Worm (Caenorhabditis elegans): ENCODE results near the gene unc-116.
"Not testable (repeated sequence)": the region's sequence is repeated elsewhere in the genome, so short reads cannot be mapped to it uniquely, and the experiment has no call there.

DNA sequence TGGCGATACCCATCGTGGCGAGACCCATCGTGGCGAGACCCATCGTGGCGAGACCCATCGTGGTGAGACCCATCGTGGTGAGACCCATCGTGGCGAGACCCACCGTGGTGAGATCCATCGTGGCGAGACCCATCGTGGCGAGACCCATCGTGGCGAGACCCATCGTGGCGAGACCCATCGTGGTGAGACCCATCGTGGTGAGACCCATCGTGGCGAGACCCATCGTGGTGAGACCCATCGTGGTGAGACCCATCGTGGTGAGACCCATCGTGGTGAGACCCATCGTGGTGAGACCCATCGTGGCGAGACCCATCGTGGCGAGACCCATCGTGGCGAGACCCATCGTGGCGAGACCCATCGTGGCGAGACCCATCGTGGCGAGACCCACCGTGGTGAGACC lies 19.4 kb downstream of the unc-116 start:
- not testable (repeated sequence) for TF ChIP-seq nfya-1 (tag; optimal IDR thresholded peaks at IDR 0.05; ENCODE audit: borderline replicate concordance, insufficient read depth); sea-2 (GFP tag; IDR thresholded peaks at IDR 0.05); C06A6.2 (GFP tag; conservative IDR thresholded peaks at IDR 0.05); K12H6.12 (tag; optimal IDR thresholded peaks at IDR 0.05); unc-62 (GFP tag; optimal IDR thresholded peaks at IDR 0.05); hmg-20 (GFP tag; IDR thresholded peaks at IDR 0.05); ccch-3 (GFP tag; optimal IDR thresholded peaks at IDR 0.05); ets-4 (GFP tag; optimal IDR thresholded peaks at IDR 0.05); unc-130 (GFP tag; optimal IDR thresholded peaks at IDR 0.05); him-1 (tag; optimal IDR thresholded peaks at IDR 0.05); ama-1 (optimal IDR thresholded peaks at IDR 0.05); ama-1 (GFP tag; optimal IDR thresholded peaks at IDR 0.05); ztf-28 (GFP tag; IDR thresholded peaks at IDR 0.05); pha-4 (tag; optimal IDR thresholded peaks at IDR 0.05)
